Fruit fly (Drosophila melanogaster): ENCODE results near the gene Sap47.

The Sap47 gene

dm6 chr3R:16004691-16005474 lies 70.0 kb downstream of the Sap47 start (continued):
- TF ChIP-seq cg (GFP tag; optimal IDR thresholded peaks at IDR 0.05): peak; percentile 60
- TF ChIP-seq kni (GFP tag; optimal IDR thresholded peaks at IDR 0.05): peak; percentile 15
- no peak for TF ChIP-seq CG7357 (GFP tag; IDR thresholded peaks at IDR 0.05)
- no peak for TF ChIP-seq CG4820 (GFP tag; optimal IDR thresholded peaks at IDR 0.05)
- TF ChIP-seq CG15011 (GFP tag; optimal IDR thresholded peaks at IDR 0.05): no peak
- no peak for TF ChIP-seq CG11456 (GFP tag; IDR thresholded peaks at IDR 0.05)
- TF ChIP-seq prd (optimal IDR thresholded peaks at IDR 0.05): no peak
- TF ChIP-seq prd (GFP tag; IDR thresholded peaks at IDR 0.05): no peak
- no peak for TF ChIP-seq gce (GFP tag; IDR thresholded peaks at IDR 0.05)
- peak; percentile 15 for TF ChIP-seq CG1603 (tag; optimal IDR thresholded peaks at IDR 0.05)
- no peak for TF ChIP-seq Trl (optimal IDR thresholded peaks at IDR 0.05)
- TF ChIP-seq Trl (GFP tag; optimal IDR thresholded peaks at IDR 0.05): no peak
- no peak for TF ChIP-seq Hr78 (GFP tag; optimal IDR thresholded peaks at IDR 0.05)
- TF ChIP-seq CoRest (tag; optimal IDR thresholded peaks at IDR 0.05): no peak
- TF ChIP-seq slp2 (GFP tag; optimal IDR thresholded peaks at IDR 0.05): no peak
- no peak for TF ChIP-seq CG9817 (tag; optimal IDR thresholded peaks at IDR 0.05)
- no peak for TF ChIP-seq CTCF (GFP tag; optimal IDR thresholded peaks at IDR 0.05)
- no peak for TF ChIP-seq ab (GFP tag; optimal IDR thresholded peaks at IDR 0.05)
- no peak for TF ChIP-seq CG6791 (GFP tag; IDR thresholded peaks at IDR 0.05; ENCODE audit: partially characterized antibody)
- TF ChIP-seq bowl (GFP tag; IDR thresholded peaks at IDR 0.05): no peak
- peak; percentile 39; the same call in 1 of the 2 replicates for TF ChIP-seq Rfx (GFP tag; IDR thresholded peaks at IDR 0.05)
- TF ChIP-seq CG6272 (GFP tag; IDR thresholded peaks at IDR 0.05): no peak
- TF ChIP-seq CG32532 (GFP tag; IDR thresholded peaks at IDR 0.05): peak; percentile 50; the same call in 1 of the 2 replicates
- no peak for TF ChIP-seq so (GFP tag; IDR thresholded peaks at IDR 0.05)
- no peak for TF ChIP-seq E2f1 (GFP tag; IDR thresholded peaks at IDR 0.05)
- TF ChIP-seq CG11093 (GFP tag; IDR thresholded peaks at IDR 0.05): no peak
- no peak for TF ChIP-seq Hsf (GFP tag; optimal IDR thresholded peaks at IDR 0.05)
- TF ChIP-seq CG2889 (GFP tag; IDR thresholded peaks at IDR 0.05): no peak
- TF ChIP-seq CG11696 (GFP tag; IDR thresholded peaks at IDR 0.05): no peak
- TF ChIP-seq otp (GFP tag; IDR thresholded peaks at IDR 0.05): no peak
- no peak for TF ChIP-seq CG9797 (GFP tag; optimal IDR thresholded peaks at IDR 0.05)
- 0 out of 2 replicates have a peak, but pooled peaks have one; percentile 18 for TF ChIP-seq ranshi (GFP tag; IDR thresholded peaks at IDR 0.05)
- TF ChIP-seq pfk (GFP tag; optimal IDR thresholded peaks at IDR 0.05): no peak
- no peak for TF ChIP-seq sim (GFP tag; IDR thresholded peaks at IDR 0.05)
- TF ChIP-seq Aef1 (GFP tag; IDR thresholded peaks at IDR 0.05): peak; percentile 43; the same call in 2 of the 3 replicates
- TF ChIP-seq CG32767 (GFP tag; IDR thresholded peaks at IDR 0.05): 0 out of 2 replicates have a peak, but pooled peaks have one; percentile 22
- no peak for TF ChIP-seq Atf3 (GFP tag; optimal IDR thresholded peaks at IDR 0.05)
- TF ChIP-seq disco-r (GFP tag; optimal IDR thresholded peaks at IDR 0.05): no peak
- TF ChIP-seq CG34224 (GFP tag; IDR thresholded peaks at IDR 0.05; ENCODE audit: partially characterized antibody): 0 out of 3 replicates have a peak, but pooled peaks have one; percentile 8
- no peak for TF ChIP-seq onecut (GFP tag; IDR thresholded peaks at IDR 0.05)
- no peak for TF ChIP-seq CG3065 (GFP tag; optimal IDR thresholded peaks at IDR 0.05)
- TF ChIP-seq CG14014 (GFP tag; IDR thresholded peaks at IDR 0.05): no peak
- peak; percentile 53; the same call in 1 of the 2 replicates for TF ChIP-seq ttk (GFP tag; IDR thresholded peaks at IDR 0.05)
- peak; percentile 34 for TF ChIP-seq CG10209 (GFP tag; optimal IDR thresholded peaks at IDR 0.05)
- no peak for TF ChIP-seq oc (tag; optimal IDR thresholded peaks at IDR 0.05)
- TF ChIP-seq CG6654 (GFP tag; optimal IDR thresholded peaks at IDR 0.05): no peak
- TF ChIP-seq CG8388 (GFP tag; optimal IDR thresholded peaks at IDR 0.05): no peak
- no peak for TF ChIP-seq yki (optimal IDR thresholded peaks at IDR 0.05)
- TF ChIP-seq scrt (GFP tag; optimal IDR thresholded peaks at IDR 0.05): peak; percentile 12
- no peak for TF ChIP-seq twi (tag; optimal IDR thresholded peaks at IDR 0.05)
- no peak for TF ChIP-seq Fer1 (GFP tag; optimal IDR thresholded peaks at IDR 0.05)
- no peak for TF ChIP-seq CG9215 (GFP tag; IDR thresholded peaks at IDR 0.05)

Measured in whole organism, embryonic.